Worm (Caenorhabditis elegans): ENCODE data around the gene srw-15.

DNA sequence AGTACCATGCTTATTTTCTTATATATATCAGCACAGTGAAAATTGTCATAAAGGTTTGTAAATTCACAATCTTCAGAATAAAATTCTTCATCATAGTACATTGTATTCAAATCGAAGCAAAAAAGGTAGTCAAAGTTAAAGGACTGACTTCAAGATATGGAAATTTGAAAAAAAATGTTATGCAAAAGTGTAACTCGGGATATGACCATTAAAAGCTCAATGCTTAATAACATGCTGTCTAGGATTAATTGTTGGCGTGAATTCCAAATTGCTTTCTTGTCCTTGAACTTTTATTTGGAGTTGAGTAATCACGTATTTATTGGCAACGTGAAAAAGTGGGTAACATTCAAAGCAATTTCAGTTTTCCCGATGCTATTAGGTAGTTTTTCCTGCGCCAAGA is 44.4 kb downstream of the srw-15 start, which contains the start of gene srw-16:
- no peak for TF ChIP-seq snpc-4 (tag; optimal IDR thresholded peaks at IDR 0.05)
- no peak for TF ChIP-seq ztf-11 (tag; optimal IDR thresholded peaks at IDR 0.05)
- no peak for TF ChIP-seq unc-62 (GFP tag; optimal IDR thresholded peaks at IDR 0.05)
- TF ChIP-seq nhr-28 (tag; optimal IDR thresholded peaks at IDR 0.05), result no peak
- TF ChIP-seq ceh-43 (GFP tag; optimal IDR thresholded peaks at IDR 0.05), result no peak
- TF ChIP-seq elt-1 (tag; optimal IDR thresholded peaks at IDR 0.05; ENCODE audit: borderline replicate concordance, insufficient read depth), result no peak
- no peak for TF ChIP-seq nhr-237 (tag; optimal IDR thresholded peaks at IDR 0.05)
